Worm (Caenorhabditis elegans) whole organism, midembryonic: ENCODE data around the gene srbc-65.

ENCODE experiments used
- flt-1 ChIP-seq: fragments of 200-800 bp; sonication (Bioruptor generic); IDR thresholded peaks from 2 replicates; pipeline ENCODE4 v1.3.6; 2022; ENCODE audit warnings: missing genetic modification characterization, missing compliant biosample characterization
- klf-2 ChIP-seq: fragments of 200-800 bp; sonication (Bioruptor generic); conservative IDR thresholded peaks from 2 replicates; pipeline ENCODE4 v1.3.6; 2022; ENCODE audit warnings: missing genetic modification reagents, missing genetic modification characterization, missing compliant biosample characterization
- ref-1 ChIP-seq: fragments of 200-800 bp; sonication (Bioruptor generic); conservative IDR thresholded peaks from 2 replicates; pipeline ENCODE4 v1.3.6; 2022; ENCODE audit warnings: missing genetic modification reagents, missing genetic modification characterization, missing compliant biosample characterization
- tab-1 ChIP-seq: fragments of 200-800 bp; sonication (Bioruptor generic); IDR thresholded peaks from 2 replicates; pipeline ENCODE4 v1.3.6; 2022; ENCODE audit warnings: missing genetic modification characterization, missing compliant biosample characterization
- ztf-23 ChIP-seq: fragments of 200-800 bp; sonication (Bioruptor generic); IDR thresholded peaks from 2 replicates; pipeline ENCODE4 v1.3.6; 2022; ENCODE audit warnings: missing genetic modification reagents, missing genetic modification characterization, missing compliant biosample characterization
- ztf-29 ChIP-seq: fragments of 200-800 bp; sonication (Bioruptor generic); IDR thresholded peaks from 2 replicates; pipeline ENCODE4 v1.3.6; 2022; ENCODE audit warnings: missing genetic modification reagents, missing genetic modification characterization, missing compliant biosample characterization

ce11 chrV:16550680-16551079 is at the start of gene srbc-65:
- no peak for TF ChIP-seq ztf-23 (GFP tag; lab: Robert Waterston, UW)
- TF ChIP-seq klf-2, result no peak
- no peak for TF ChIP-seq tab-1 (GFP tag; lab: Robert Waterston, UW)
- no peak for TF ChIP-seq ztf-29
- TF ChIP-seq ref-1 (GFP tag; lab: Robert Waterston, UW), result no peak
- no peak for TF ChIP-seq flt-1
